Worm (Caenorhabditis elegans): ENCODE measurements around the gene F44E5.5.

The F44E5.5 gene

ce11 chrII:11746782-11747288 lies 12.6 kb upstream of the F44E5.5 start (continued):
- peak; percentile 93 for TF ChIP-seq lin-14 (GFP tag; optimal IDR thresholded peaks at IDR 0.05)
- no peak for TF ChIP-seq C34B4.2 (tag; optimal IDR thresholded peaks at IDR 0.05)
- no peak for TF ChIP-seq Y116A8C.19 (tag; optimal IDR thresholded peaks at IDR 0.05; ENCODE audit: borderline replicate concordance)
- TF ChIP-seq ztf-11 (tag; optimal IDR thresholded peaks at IDR 0.05): peak in 1 of 2 experiments; percentile 70
- TF ChIP-seq nhr-90 (tag; optimal IDR thresholded peaks at IDR 0.05; ENCODE audit: poor library complexity): no peak
- no peak for TF ChIP-seq hlh-17 (GFP tag; optimal IDR thresholded peaks at IDR 0.05; ENCODE audit: borderline replicate concordance)
- peak; percentile 71 for TF ChIP-seq dsc-1 (tag; optimal IDR thresholded peaks at IDR 0.05)
- peak; percentile 31 for TF ChIP-seq ztf-4 (tag; optimal IDR thresholded peaks at IDR 0.05)
- peak; percentile 41 for TF ChIP-seq nhr-20 (tag; optimal IDR thresholded peaks at IDR 0.05)
- TF ChIP-seq tbx-2 (tag; optimal IDR thresholded peaks at IDR 0.05): peak; percentile 80
- TF ChIP-seq ceh-88 (GFP tag; IDR thresholded peaks at IDR 0.05): no peak
- TF ChIP-seq isw-1 (GFP tag; IDR thresholded peaks at IDR 0.05): peak; percentile 39
- no peak for TF ChIP-seq egl-27 (tag; optimal IDR thresholded peaks at IDR 0.05)
- TF ChIP-seq pax-3 (tag; optimal IDR thresholded peaks at IDR 0.05): peak; percentile 74
- no peak for TF ChIP-seq elt-3 (tag; optimal IDR thresholded peaks at IDR 0.05)
- peak; percentile 42 for TF ChIP-seq snpc-4 (tag; optimal IDR thresholded peaks at IDR 0.05)
- TF ChIP-seq sptf-1 (tag; optimal IDR thresholded peaks at IDR 0.05): no peak
- no peak for TF ChIP-seq vab-15 (tag; optimal IDR thresholded peaks at IDR 0.05)
- TF ChIP-seq ceh-8 (GFP tag; optimal IDR thresholded peaks at IDR 0.05): peak; percentile 89
- peak; percentile 43 for TF ChIP-seq nhr-19 (GFP tag; conservative IDR thresholded peaks at IDR 0.05)
- no peak for TF ChIP-seq ama-1 (optimal IDR thresholded peaks at IDR 0.05)
- TF ChIP-seq C04F5.9 (tag; optimal IDR thresholded peaks at IDR 0.05): no peak
- peak; percentile 64 for TF ChIP-seq lin-13 (GFP tag; optimal IDR thresholded peaks at IDR 0.05)
- TF ChIP-seq blmp-1 (tag; optimal IDR thresholded peaks at IDR 0.05): no peak
- peak; percentile 71 for TF ChIP-seq fkh-10 (GFP tag; optimal IDR thresholded peaks at IDR 0.05)
- TF ChIP-seq egl-13 (tag; optimal IDR thresholded peaks at IDR 0.05): peak; percentile 69
- no peak for TF ChIP-seq aly-2 (tag; optimal IDR thresholded peaks at IDR 0.05)
- no peak for TF ChIP-seq elt-2 (tag; optimal IDR thresholded peaks at IDR 0.05)
- no peak for TF ChIP-seq efl-3 (GFP tag; optimal IDR thresholded peaks at IDR 0.05)
- peak; percentile 55 for TF ChIP-seq lir-3 (tag; optimal IDR thresholded peaks at IDR 0.05; ENCODE audit: poor library complexity)
- peak; percentile 83 for TF ChIP-seq nhr-71 (tag; optimal IDR thresholded peaks at IDR 0.05)
- peak; percentile 42 for TF ChIP-seq xbp-1 (tag; optimal IDR thresholded peaks at IDR 0.05)
- TF ChIP-seq F16B12.6 (tag; optimal IDR thresholded peaks at IDR 0.05): peak; percentile 0
- no peak for TF ChIP-seq fkh-4 (tag; optimal IDR thresholded peaks at IDR 0.05; ENCODE audit: borderline replicate concordance)
- TF ChIP-seq nhr-77 (tag; optimal IDR thresholded peaks at IDR 0.05): peak; percentile 70
- no peak for TF ChIP-seq hpl-2 (GFP tag; optimal IDR thresholded peaks at IDR 0.05)
- no peak for TF ChIP-seq mep-1 (tag; optimal IDR thresholded peaks at IDR 0.05)

- TF ChIP-seq lin-39 (tag; optimal IDR thresholded peaks at IDR 0.05) (no peak), F16B12.6 (tag; optimal IDR thresholded peaks at IDR 0.05) (peak; percentile 77), C16A3.4 (tag; optimal IDR thresholded peaks at IDR 0.05) (no peak), lsy-2 (tag; optimal IDR thresholded peaks at IDR 0.05) (peak; percentile 85 to 94), mep-1 (tag; optimal IDR thresholded peaks at IDR 0.05) (peak; percentile 29)
These were observed 11.6 kb upstream of the F44E5.5 start for ce11 chrII:11747889-11748288.

ce11 chrII:11748494-11748893 lies 11.0 kb upstream of the F44E5.5 start, which contains the start of the genes F44E5.17 and gpb-1:
Gene F44E5.17, minus strand, starts transcription at chrII:11748594.
Gene gpb-1, minus strand, starts transcription at chrII:11748611.
- TF ChIP-seq efl-1 (optimal IDR thresholded peaks at IDR 0.05) (no peak), efl-1 (GFP tag; optimal IDR thresholded peaks at IDR 0.05 in 1 of 2) (peak in 1 of 2 experiments; percentile 27), unc-98 (GFP tag; IDR thresholded peaks at IDR 0.05) (no peak), fkh-4 (tag; optimal IDR thresholded peaks at IDR 0.05; ENCODE audit: borderline replicate concordance) (no peak), nhr-19 (GFP tag; conservative IDR thresholded peaks at IDR 0.05) (no peak), ztf-4 (tag; optimal IDR thresholded peaks at IDR 0.05) (no peak), tlp-1 (tag; optimal IDR thresholded peaks at IDR 0.05) (no peak), nhr-47 (tag; optimal IDR thresholded peaks at IDR 0.05) (no peak), blmp-1 (tag; optimal IDR thresholded peaks at IDR 0.05) (peak; percentile 46), snu-23 (GFP tag; optimal IDR thresholded peaks at IDR 0.05) (no peak), dpl-1 (GFP tag; optimal IDR thresholded peaks at IDR 0.05) (no peak), mab-9 (GFP tag; IDR thresholded peaks at IDR 0.05) (no peak), vab-15 (tag; optimal IDR thresholded peaks at IDR 0.05) (no peak)

Data from whole organism, L1 larva.